Fruit fly (Drosophila melanogaster) whole organism, adult: ENCODE results near the gene CG33764.

Source experiments
- CG11617 ChIP-seq: fragments of 200-800 bp; sonication (Bioruptor generic); optimal IDR thresholded peaks from 2 replicates; lab custom pipeline; 2017; ENCODE audit warnings: mild to moderate bottlenecking, missing biosample characterization, missing genetic modification reagents, missing genetic modification characterization
- CG12768 ChIP-seq: fragments of 200-800 bp; sonication (Bioruptor generic); optimal IDR thresholded peaks from 2 replicates; lab custom pipeline; 2017; ENCODE audit warnings: missing biosample characterization, missing genetic modification characterization, mild to moderate bottlenecking, moderate library complexity, missing genetic modification reagents
- CG14711 ChIP-seq: fragments of 200-800 bp; sonication (Bioruptor generic); optimal IDR thresholded peaks from 2 replicates; lab custom pipeline; 2018; ENCODE audit warnings: missing biosample characterization, mild to moderate bottlenecking, missing genetic modification characterization, moderate library complexity
- CG7045 ChIP-seq: fragments of 200-800 bp; sonication (Bioruptor generic); optimal IDR thresholded peaks from 2 replicates; lab custom pipeline; 2017; ENCODE audit warnings: missing biosample characterization, mild to moderate bottlenecking, missing genetic modification characterization
- CG7101 ChIP-seq: fragments of 200-800 bp; sonication (Bioruptor generic); optimal IDR thresholded peaks from 2 replicates; lab custom pipeline; 2018; ENCODE audit warnings: missing biosample characterization, mild to moderate bottlenecking, missing genetic modification characterization, moderate library complexity
- Mnt ChIP-seq: fragments of 200-800 bp; sonication (Bioruptor generic); optimal IDR thresholded peaks from 2 replicates; lab custom pipeline; 2016; ENCODE audit warnings: missing biosample characterization, mild to moderate bottlenecking, missing genetic modification characterization
- cic ChIP-seq: fragments of 200-800 bp; sonication (Bioruptor generic); optimal IDR thresholded peaks from 2 replicates; lab custom pipeline; 2017; ENCODE audit warnings: missing biosample characterization, mild to moderate bottlenecking, missing genetic modification characterization, moderate library complexity
- cnc ChIP-seq, 2 experiments: fragments of >200 bp; optimal IDR thresholded peaks; 2 replicates each; lab custom pipeline; 2017
- ovo ChIP-seq: fragments of 200-800 bp; sonication (Bioruptor generic); optimal IDR thresholded peaks from 2 replicates; lab custom pipeline; 2016; ENCODE audit warnings: missing biosample characterization, missing genetic modification characterization
- pad ChIP-seq: fragments of 200-800 bp; sonication (Bioruptor generic); optimal IDR thresholded peaks from 3 replicates; lab custom pipeline; 2017; ENCODE audit warnings: missing biosample characterization, missing genetic modification characterization, mild to moderate bottlenecking, moderate library complexity, missing genetic modification reagents
- tj ChIP-seq: fragments of 200-800 bp; sonication (Bioruptor generic); optimal IDR thresholded peaks from 3 replicates; lab custom pipeline; 2017; ENCODE audit warnings: missing biosample characterization, mild to moderate bottlenecking, missing genetic modification characterization, moderate library complexity
- toe ChIP-seq: fragments of 200-800 bp; sonication (Bioruptor generic); optimal IDR thresholded peaks from 2 replicates; lab custom pipeline; 2016; ENCODE audit warnings: missing biosample characterization, missing genetic modification characterization

- no peak for TF ChIP-seq cnc (optimal IDR thresholded peaks at IDR 0.05; lab: Kevin White, UChicago)
- no peak for TF ChIP-seq Mnt (GFP tag; lab: Kevin White, UChicago)
- TF ChIP-seq CG14711 (tag; lab: Kevin White, UChicago) = no peak
- no peak for TF ChIP-seq cic
- TF ChIP-seq pad (GFP tag; lab: Kevin White, UChicago) = no peak
- TF ChIP-seq CG11617 = no peak
- no peak for TF ChIP-seq ovo (GFP tag; lab: Kevin White, UChicago)
- no peak for TF ChIP-seq toe
- TF ChIP-seq tj (GFP tag; lab: Kevin White, UChicago) = no peak
- no peak for TF ChIP-seq CG12768 (GFP tag; lab: Kevin White, UChicago)
- TF ChIP-seq CG7045 = no peak
- no peak for TF ChIP-seq CG7101 (tag; lab: Kevin White, UChicago)
Observed at dm6 chr3L:4221792-4222191, 45.5 kb downstream of the CG33764 start.
